Worm (Caenorhabditis elegans) whole organism, L4/young adult: ENCODE measurements around the gene srh-178.
A peak's percentile ranks its signal among the peaks of the same experiment; 100 is the strongest.

Experiments used
- W03F9.2 ChIP-seq: fragments of 150-350 bp; optimal IDR thresholded peaks from 2 replicates; lab custom pipeline; 2014; ENCODE audit warnings: missing biosample characterization, missing genetic modification characterization
- him-1 ChIP-seq: sonication (generic microtip); optimal IDR thresholded peaks from 2 replicates; lab custom pipeline; 2016; ENCODE audit warnings: missing genotype, missing genetic modification reagents, missing genetic modification characterization, missing compliant biosample characterization

DNA sequence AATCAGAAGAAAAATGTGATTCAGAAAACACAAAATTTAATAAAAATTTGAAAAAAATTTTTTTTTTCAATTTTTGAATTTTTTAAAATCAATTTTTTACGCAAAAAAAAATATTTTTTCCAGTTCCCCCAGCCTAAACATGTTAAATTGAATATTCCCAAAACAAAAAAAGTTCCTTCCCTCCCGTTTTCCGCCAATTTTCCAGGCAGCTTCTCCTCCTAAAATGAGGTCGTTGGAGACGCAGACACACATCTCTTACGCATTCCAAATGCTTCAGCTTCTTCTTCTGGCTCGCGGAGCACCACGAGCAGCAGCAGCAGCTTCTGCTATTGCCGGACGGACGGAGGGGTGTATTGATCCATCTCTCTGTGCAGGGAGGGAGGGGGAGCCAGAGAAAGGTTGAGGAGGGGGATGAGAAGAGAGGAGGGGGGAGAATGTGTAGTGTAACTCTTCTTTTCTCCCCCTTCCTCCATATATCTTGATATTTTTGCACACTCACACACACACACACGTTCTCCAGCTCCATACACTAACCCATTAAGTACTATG is 10.2 kb upstream of the srh-178 start:
- TF ChIP-seq W03F9.2 (no peak), him-1 (tag; lab: Kevin White, UChicago) (peak; percentile 81)
